Fruit fly (Drosophila melanogaster) whole organism, embryonic: ENCODE measurements around the gene Fer2.
A peak's percentile ranks its signal among the peaks of the same experiment; 100 is the strongest.

Experiments used
- Ada2b ChIP-seq: fragments of 200-800 bp; sonication (Bioruptor generic); IDR thresholded peaks from 2 replicates; pipeline ENCODE4 v1.3.6; 2022; ENCODE audit warnings: missing biosample characterization, missing genetic modification characterization
- CG10147 ChIP-seq: fragments of 200-800 bp; sonication (Bioruptor generic); optimal IDR thresholded peaks from 2 replicates; lab custom pipeline; 2019; ENCODE audit warnings: missing biosample characterization, mild to moderate bottlenecking, missing genetic modification characterization, moderate library complexity
- CG10321 ChIP-seq: fragments of 200-800 bp; sonication (Bioruptor generic); IDR thresholded peaks from 2 replicates; pipeline ENCODE4 v1.3.6; 2022; ENCODE audit warnings: missing biosample characterization, missing genetic modification characterization
- CG10462 ChIP-seq: fragments of 200-800 bp; sonication (Bioruptor generic); optimal IDR thresholded peaks from 2 replicates; lab custom pipeline; 2016; ENCODE audit warnings: missing biosample characterization, missing genetic modification characterization
- CG12219 ChIP-seq: fragments of 200-800 bp; sonication (Bioruptor generic); optimal IDR thresholded peaks from 3 replicates; lab custom pipeline; 2018; ENCODE audit warnings: missing biosample characterization, mild to moderate bottlenecking, missing genetic modification characterization
- CG1233 ChIP-seq: fragments of 200-800 bp; sonication (Bioruptor generic); optimal IDR thresholded peaks from 4 replicates; lab custom pipeline; 2018; ENCODE audit warnings: missing biosample characterization, mild to moderate bottlenecking, missing genetic modification characterization
- CG14050 ChIP-seq: fragments of 200-800 bp; sonication (Bioruptor generic); IDR thresholded peaks from 3 replicates; pipeline ENCODE4 v1.3.6; 2022; ENCODE audit warnings: missing biosample characterization, missing genetic modification characterization
- CG16815 ChIP-seq: fragments of 200-800 bp; sonication (Bioruptor generic); optimal IDR thresholded peaks from 3 replicates; lab custom pipeline; 2017; ENCODE audit warnings: missing biosample characterization, mild to moderate bottlenecking, missing genetic modification characterization
- CG2875 ChIP-seq: fragments of 200-800 bp; sonication (Bioruptor generic); optimal IDR thresholded peaks from 2 replicates; lab custom pipeline; 2017; ENCODE audit warnings: missing biosample characterization, mild to moderate bottlenecking, missing genetic modification characterization, missing genetic modification reagents
- CG3163 ChIP-seq: fragments of 200-800 bp; sonication (Bioruptor generic); optimal IDR thresholded peaks from 3 replicates; lab custom pipeline; 2016; ENCODE audit warnings: missing biosample characterization, missing genetic modification characterization
- CG33213 ChIP-seq: fragments of 200-800 bp; sonication (Bioruptor generic); optimal IDR thresholded peaks from 3 replicates; lab custom pipeline; 2016; ENCODE audit warnings: missing biosample characterization, missing genetic modification characterization
- CG3995 ChIP-seq: fragments of 200-800 bp; sonication (Bioruptor generic); optimal IDR thresholded peaks from 3 replicates; lab custom pipeline; 2016; ENCODE audit warnings: missing biosample characterization, missing genetic modification characterization
- CG42726 ChIP-seq: fragments of 200-800 bp; sonication (Bioruptor generic); IDR thresholded peaks from 2 replicates; pipeline ENCODE4 v1.3.6; 2022; ENCODE audit warnings: missing biosample characterization, missing genetic modification characterization; ENCODE audit not compliant: partially characterized antibody
- CG4360 ChIP-seq: fragments of 200-800 bp; sonication (Bioruptor generic); IDR thresholded peaks from 2 replicates; pipeline ENCODE4 v1.3.6; 2022; ENCODE audit warnings: missing biosample characterization, missing genetic modification characterization
- CG4424 ChIP-seq: fragments of 200-800 bp; sonication (Bioruptor generic); optimal IDR thresholded peaks from 3 replicates; lab custom pipeline; 2016; ENCODE audit warnings: missing biosample characterization, missing genetic modification characterization
- CG4820 ChIP-seq: fragments of 200-800 bp; sonication (Bioruptor generic); optimal IDR thresholded peaks from 3 replicates; lab custom pipeline; 2016; ENCODE audit warnings: missing biosample characterization, missing genetic modification characterization
- CG4854 ChIP-seq: fragments of 200-800 bp; sonication (Bioruptor generic); optimal IDR thresholded peaks from 2 replicates; lab custom pipeline; 2016; ENCODE audit warnings: missing biosample characterization, missing genetic modification characterization, inconsistent platforms
- CG5245 ChIP-seq: fragments of 200-800 bp; sonication (Bioruptor generic); optimal IDR thresholded peaks from 3 replicates; lab custom pipeline; 2016; ENCODE audit warnings: missing biosample characterization, missing genetic modification characterization
- CG6683 ChIP-seq: fragments of 200-800 bp; sonication (Bioruptor generic); optimal IDR thresholded peaks from 2 replicates; lab custom pipeline; 2017; ENCODE audit warnings: missing biosample characterization, mild to moderate bottlenecking, missing genetic modification characterization, missing genetic modification reagents
- CG6765 ChIP-seq: fragments of 200-800 bp; sonication (Bioruptor generic); optimal IDR thresholded peaks from 3 replicates; lab custom pipeline; 2017; ENCODE audit warnings: missing biosample characterization, mild to moderate bottlenecking, missing genetic modification characterization
- CG6791 ChIP-seq: fragments of 200-800 bp; sonication (Bioruptor generic); IDR thresholded peaks from 3 replicates; pipeline ENCODE4 v1.3.6; 2022; ENCODE audit warnings: missing biosample characterization, missing genetic modification characterization; ENCODE audit not compliant: partially characterized antibody
- CG6854 ChIP-seq: fragments of 200-800 bp; sonication (Bioruptor generic); optimal IDR thresholded peaks from 3 replicates; lab custom pipeline; 2017; ENCODE audit warnings: missing biosample characterization, mild to moderate bottlenecking, missing genetic modification characterization
- CG7357 ChIP-seq: fragments of 200-800 bp; sonication (Bioruptor generic); IDR thresholded peaks from 3 replicates; pipeline ENCODE4 v1.3.6; 2022; ENCODE audit warnings: missing biosample characterization, missing genetic modification characterization
- CG8290 ChIP-seq, 3 experiments: fragments of 200-800 bp; sonication (Bioruptor generic); optimal IDR thresholded peaks; 2 replicates each; lab custom pipeline; 2016 to 2019; ENCODE audit warnings: missing biosample characterization in 3 of 3, missing genetic modification characterization in 3 of 3, mild to moderate bottlenecking in 2 of 3, moderate library complexity in 1 of 3
- CG8924 ChIP-seq: fragments of 200-800 bp; optimal IDR thresholded peaks from 3 replicates; lab custom pipeline; 2019; ENCODE audit warnings: missing biosample characterization, mild to moderate bottlenecking, missing genetic modification characterization, moderate library complexity
- CTCF ChIP-seq: fragments of 200-800 bp; sonication (Bioruptor generic); optimal IDR thresholded peaks from 2 replicates; lab custom pipeline; 2017; ENCODE audit warnings: missing biosample characterization, mild to moderate bottlenecking, missing genetic modification characterization, moderate library complexity
- Dll ChIP-seq: fragments of 200-800 bp; sonication (Bioruptor generic); IDR thresholded peaks from 4 replicates; pipeline ENCODE4 v1.3.6; 2022; ENCODE audit warnings: missing biosample characterization, missing genetic modification characterization; ENCODE audit not compliant: partially characterized antibody
- HmgZ ChIP-seq: fragments of 200-800 bp; sonication (Bioruptor generic); optimal IDR thresholded peaks from 2 replicates; lab custom pipeline; 2018; ENCODE audit warnings: missing biosample characterization, mild to moderate bottlenecking, missing genetic modification characterization
- Hmr ChIP-seq: fragments of 200-800 bp; sonication (Bioruptor generic); optimal IDR thresholded peaks from 3 replicates; lab custom pipeline; 2017; ENCODE audit warnings: mild to moderate bottlenecking, missing biosample characterization, missing genetic modification reagents, missing genetic modification characterization
- Lhr ChIP-seq: fragments of 200-800 bp; sonication (Bioruptor generic); optimal IDR thresholded peaks from 3 replicates; lab custom pipeline; 2017; ENCODE audit warnings: mild to moderate bottlenecking, missing biosample characterization, missing genetic modification reagents, missing genetic modification characterization
- Med ChIP-seq: fragments of 200-800 bp; sonication (Bioruptor generic); peaks from one replicate; lab custom pipeline; 2016; ENCODE audit warnings: missing biosample characterization, missing genetic modification characterization, mild to moderate bottlenecking, inconsistent platforms, moderate library complexity
- Nf-YA ChIP-seq: fragments of 200-800 bp; sonication (Bioruptor generic); IDR thresholded peaks from 2 replicates; pipeline ENCODE4 v1.3.6; 2022; ENCODE audit warnings: missing biosample characterization, missing genetic modification characterization
- Pdp1 ChIP-seq, 2 experiments: fragments of 200-800 bp; sonication (Bioruptor generic); optimal IDR thresholded peaks; 3 replicates each; lab custom pipeline; 2016; ENCODE audit warnings: missing biosample characterization in 2 of 2, missing genetic modification characterization in 2 of 2, mild to moderate bottlenecking in 1 of 2, moderate library complexity in 1 of 2
- Poxn ChIP-seq: fragments of 200-800 bp; sonication (Bioruptor generic); IDR thresholded peaks from 2 replicates; pipeline ENCODE4 v1.3.6; 2022; ENCODE audit warnings: missing biosample characterization, missing genetic modification characterization
- Sox100B ChIP-seq: fragments of 200-800 bp; sonication (Bioruptor generic); optimal IDR thresholded peaks from 3 replicates; lab custom pipeline; 2018; ENCODE audit warnings: missing biosample characterization, mild to moderate bottlenecking, missing genetic modification characterization
- Spps ChIP-seq: fragments of 200-800 bp; sonication (Bioruptor generic); optimal IDR thresholded peaks from 2 replicates; lab custom pipeline; 2018; ENCODE audit warnings: missing biosample characterization, mild to moderate bottlenecking, missing genetic modification characterization
- Trl ChIP-seq, 3 experiments: fragments of >200 bp in 2 of 3; fragments of 200-800 bp in 1 of 3; sonication (Bioruptor generic) in 1 of 3; optimal IDR thresholded peaks; 2 replicates in 1 of 3; 3 replicates in 2 of 3; lab custom pipeline; 2016 to 2017; ENCODE audit warnings: missing biosample characterization in 1 of 3, missing genetic modification characterization in 1 of 3
- ac ChIP-seq: fragments of 200-800 bp; sonication (Bioruptor generic); optimal IDR thresholded peaks from 3 replicates; lab custom pipeline; 2017; ENCODE audit warnings: missing biosample characterization, mild to moderate bottlenecking, missing genetic modification characterization
- ci ChIP-seq: fragments of 200-800 bp; sonication (Bioruptor generic); IDR thresholded peaks from 3 replicates; pipeline ENCODE4 v1.3.6; 2022; ENCODE audit warnings: missing biosample characterization, missing genetic modification characterization
- dimm ChIP-seq: fragments of 200-800 bp; sonication (Bioruptor generic); IDR thresholded peaks from 2 replicates; pipeline ENCODE4 v1.3.6; 2022; ENCODE audit warnings: missing biosample characterization, missing genetic modification characterization
- dmrt11E ChIP-seq: fragments of 200-800 bp; sonication (Bioruptor generic); optimal IDR thresholded peaks from 3 replicates; lab custom pipeline; 2018; ENCODE audit warnings: missing biosample characterization, mild to moderate bottlenecking, missing genetic modification characterization, moderate library complexity
- fd3F ChIP-seq: fragments of 200-800 bp; sonication (Bioruptor generic); optimal IDR thresholded peaks from 2 replicates; lab custom pipeline; 2018; ENCODE audit warnings: missing biosample characterization, mild to moderate bottlenecking, missing genetic modification characterization, moderate library complexity
- fru ChIP-seq: fragments of >200 bp; optimal IDR thresholded peaks from 2 replicates; lab custom pipeline; 2017
- gsb-n ChIP-seq: fragments of 200-800 bp; sonication (Bioruptor generic); optimal IDR thresholded peaks from 3 replicates; lab custom pipeline; 2018; ENCODE audit warnings: missing biosample characterization, mild to moderate bottlenecking, missing genetic modification characterization
- hkb ChIP-seq, 2 experiments: fragments of 200-800 bp in 1 of 2; fragments of >200 bp in 1 of 2; sonication (Bioruptor generic) in 1 of 2; IDR thresholded peaks in 1 of 2; optimal IDR thresholded peaks in 1 of 2; 2 replicates each; pipeline versions ENCODE4 v1.3.6 to Lab custom; 2017 to 2022; ENCODE audit warnings: missing biosample characterization in 1 of 2, missing genetic modification characterization in 1 of 2
- kay ChIP-seq: fragments of 200-800 bp; sonication (Bioruptor generic); optimal IDR thresholded peaks from 2 replicates; lab custom pipeline; 2016; ENCODE audit warnings: missing biosample characterization, missing genetic modification characterization
- lbe ChIP-seq: fragments of 200-800 bp; sonication (Bioruptor generic); optimal IDR thresholded peaks from 2 replicates; lab custom pipeline; 2016; ENCODE audit warnings: missing biosample characterization, mild to moderate bottlenecking, missing genetic modification characterization
- pho ChIP-seq: fragments of 200-800 bp; sonication (Bioruptor generic); optimal IDR thresholded peaks from 2 replicates; lab custom pipeline; 2016; ENCODE audit warnings: missing biosample characterization, missing genetic modification characterization
- run ChIP-seq: fragments of 200-800 bp; sonication (Bioruptor generic); optimal IDR thresholded peaks from 3 replicates; lab custom pipeline; 2018; ENCODE audit warnings: missing biosample characterization, mild to moderate bottlenecking, missing genetic modification characterization
- tio ChIP-seq: fragments of 200-800 bp; sonication (Bioruptor generic); optimal IDR thresholded peaks from 2 replicates; lab custom pipeline; 2017; ENCODE audit warnings: missing biosample characterization, missing genetic modification characterization, inconsistent platforms

Fer2 gene

dm6 chr3R:16180476-16181070 is 29.5 kb upstream of the Fer2 start, which contains the start of gene CG8927 (continued):
- TF ChIP-seq CG7357 (GFP tag; lab: Robert Waterston, UW) (no peak), Sox100B (GFP tag; lab: Kevin White, UChicago) (no peak), CG3995 (GFP tag; lab: Kevin White, UChicago) (no peak), CG1233 (no peak), CG5245 (GFP tag; lab: Kevin White, UChicago) (no peak), CG42726 (GFP tag; lab: Robert Waterston, UW) (no peak), CG8924 (tag; lab: Kevin White, UChicago) (no peak), CG10147 (GFP tag; lab: Kevin White, UChicago) (no peak), ac (no peak), CG10321 (no peak), CG10462 (no peak), Trl (optimal IDR thresholded peaks at IDR 0.05; lab: Kevin White, UChicago) (no peak), Trl (GFP tag; optimal IDR thresholded peaks at IDR 0.05; lab: Kevin White, UChicago) (no peak), Dll (no peak), Nf-YA (GFP tag; lab: Robert Waterston, UW) (no peak), dmrt11E (tag; lab: Kevin White, UChicago) (no peak), CG6791 (GFP tag; lab: Robert Waterston, UW) (0 out of 3 replicates have a peak, but pooled peaks have one; percentile 14), CG6765 (GFP tag; lab: Kevin White, UChicago) (no peak), fd3F (GFP tag; lab: Kevin White, UChicago) (no peak), hkb (optimal IDR thresholded peaks at IDR 0.05; lab: Kevin White, UChicago) (no peak), hkb (GFP tag; IDR thresholded peaks at IDR 0.05; lab: Robert Waterston, UW) (no peak), CG4424 (no peak), CG14050 (GFP tag; lab: Robert Waterston, UW) (no peak), Hmr (GFP tag; lab: Kevin White, UChicago) (peak; percentile 16), CG16815 (no peak), Pdp1 (GFP tag; optimal IDR thresholded peaks at IDR 0.05; lab: Kevin White, UChicago) (no peak), CG6854 (GFP tag; lab: Kevin White, UChicago) (no peak), kay (GFP tag; lab: Kevin White, UChicago) (no peak), CG8290 (GFP tag; optimal IDR thresholded peaks at IDR 0.05; lab: Kevin White, UChicago) (peak; percentile 62), CG8290 (tag; optimal IDR thresholded peaks at IDR 0.05; lab: Kevin White, UChicago) (peak; percentile 30 to 86), gsb-n (tag; lab: Kevin White, UChicago) (no peak), CG3163 (GFP tag; lab: Kevin White, UChicago) (no peak), CG4360 (GFP tag; lab: Robert Waterston, UW) (no peak), fru (lab: Kevin White, UChicago) (no peak), dimm (GFP tag; lab: Robert Waterston, UW) (no peak), Lhr (GFP tag; lab: Kevin White, UChicago) (peak; percentile 30), lbe (GFP tag; lab: Kevin White, UChicago) (no peak), CG2875 (no peak), CG4820 (GFP tag; lab: Kevin White, UChicago) (no peak), HmgZ (tag; lab: Kevin White, UChicago) (peak; percentile 18), Poxn (GFP tag; lab: Robert Waterston, UW) (no peak), run (no peak), CG6683 (GFP tag; lab: Kevin White, UChicago) (no peak), tio (GFP tag; lab: Kevin White, UChicago) (no peak), CTCF (GFP tag; lab: Kevin White, UChicago) (peak; percentile 80), Spps (no peak), CG4854 (GFP tag; lab: Kevin White, UChicago) (no peak), ci (GFP tag; lab: Robert Waterston, UW) (peak; percentile 6; the same call in 1 of the 3 replicates), Ada2b (GFP tag; lab: Robert Waterston, UW) (no peak), pho (GFP tag; lab: Kevin White, UChicago) (no peak), CG12219 (GFP tag; lab: Kevin White, UChicago) (no peak), CG33213 (GFP tag; lab: Kevin White, UChicago) (peak; percentile 12), Med (GFP tag; lab: Kevin White, UChicago) (peak; percentile 50)
